Worm (Caenorhabditis elegans) whole organism, L2 larva: Measurements from ENCODE around the gene drl-1.

Experiments used
- F13H6.1 ChIP-seq: sonication (generic microtip); optimal IDR thresholded peaks from 2 replicates; lab custom pipeline; 2016; ENCODE audit warnings: missing genetic modification characterization, missing compliant biosample characterization
- dmd-4 ChIP-seq: sonication (generic microtip); optimal IDR thresholded peaks from 2 replicates; lab custom pipeline; 2017; ENCODE audit warnings: missing biosample characterization, missing genetic modification characterization
- egl-27 ChIP-seq: sonication (generic microtip); optimal IDR thresholded peaks from 3 replicates; lab custom pipeline; 2017; ENCODE audit warnings: missing biosample characterization, missing genetic modification reagents, missing genetic modification characterization
- elt-1 ChIP-seq: fragments of 150-350 bp; optimal IDR thresholded peaks from 2 replicates; lab custom pipeline; 2014; ENCODE audit warnings: missing biosample characterization, missing genetic modification characterization
- lin-13 ChIP-seq: fragments of 150-350 bp; optimal IDR thresholded peaks from 2 replicates; lab custom pipeline; 2014; ENCODE audit warnings: missing biosample characterization, missing genetic modification reagents, missing genetic modification characterization
- unc-62 ChIP-seq: fragments of 150-350 bp; optimal IDR thresholded peaks from 2 replicates; lab custom pipeline; 2014; ENCODE audit warnings: missing biosample characterization, missing genetic modification reagents, missing genetic modification characterization
- zag-1 ChIP-seq: fragments of 150-350 bp; optimal IDR thresholded peaks from 2 replicates; lab custom pipeline; 2014; ENCODE audit warnings: missing biosample characterization, missing genetic modification characterization
- ztf-11 ChIP-seq: sonication (generic microtip); optimal IDR thresholded peaks from 2 replicates; lab custom pipeline; 2017; ENCODE audit warnings: missing biosample characterization, missing genetic modification characterization

- TF ChIP-seq egl-27 (tag; lab: Kevin White, UChicago) (no peak), unc-62 (no peak), F13H6.1 (tag; lab: Kevin White, UChicago) (no peak), lin-13 (GFP tag; lab: Kevin White, UChicago) (no peak), zag-1 (tag; lab: Kevin White, UChicago) (no peak), ztf-11 (no peak), elt-1 (tag; lab: Kevin White, UChicago) (no peak), dmd-4 (tag; lab: Kevin White, UChicago) (no peak)
Measured at ce11 chrIV:309526-309925, 15.3 kb upstream of the drl-1 start.
